Worm (Caenorhabditis elegans) whole organism, mixed stage, embryonic: ENCODE results near the gene ZK632.9.

Experiments
- M03D4.4 ChIP-seq: sonication (generic microtip); optimal IDR thresholded peaks from 2 replicates; lab custom pipeline; 2017; ENCODE audit warnings: mild to moderate bottlenecking, missing genetic modification characterization, missing compliant biosample characterization
- blmp-1 ChIP-seq: fragments of 150-350 bp; optimal IDR thresholded peaks from 2 replicates; lab custom pipeline; 2014; ENCODE audit warnings: missing biosample characterization, missing genetic modification characterization
- ceh-39 ChIP-seq: fragments of 150-350 bp; optimal IDR thresholded peaks from 2 replicates; lab custom pipeline; 2014; ENCODE audit warnings: missing biosample characterization, missing genetic modification characterization
- ceh-83 ChIP-seq: fragments of 200-800 bp; sonication (Bioruptor generic); optimal IDR thresholded peaks from 2 replicates; lab custom pipeline; 2018; ENCODE audit warnings: mild to moderate bottlenecking, missing genetic modification characterization, missing compliant biosample characterization
- ces-1 ChIP-seq: fragments of 150-350 bp; optimal IDR thresholded peaks from 2 replicates; lab custom pipeline; 2014; ENCODE audit warnings: missing biosample characterization, missing genetic modification reagents, missing genetic modification characterization
- cnd-1 ChIP-seq: fragments of 200-800 bp; sonication (Bioruptor generic); optimal IDR thresholded peaks from 2 replicates; lab custom pipeline; 2018; ENCODE audit warnings: mild to moderate bottlenecking, missing genetic modification characterization, missing compliant biosample characterization
- elt-1 ChIP-seq: sonication (generic microtip); optimal IDR thresholded peaks from 2 replicates; lab custom pipeline; 2017; ENCODE audit warnings: missing genetic modification characterization, mild to moderate bottlenecking, missing compliant biosample characterization, antibody characterized with exemption, moderate library complexity, borderline replicate concordance; ENCODE audit not compliant: insufficient read depth
- elt-3 ChIP-seq: fragments of 150-350 bp; optimal IDR thresholded peaks from 2 replicates; lab custom pipeline; 2014; ENCODE audit warnings: missing biosample characterization, missing genetic modification characterization
- flh-1 ChIP-seq: fragments of 200-800 bp; sonication (Bioruptor generic); optimal IDR thresholded peaks from 2 replicates; lab custom pipeline; 2018; ENCODE audit warnings: mild to moderate bottlenecking, missing genetic modification characterization, moderate library complexity, missing compliant biosample characterization
- ham-2 ChIP-seq: fragments of 200-800 bp; sonication (Bioruptor generic); optimal IDR thresholded peaks from 2 replicates; lab custom pipeline; 2018; ENCODE audit warnings: mild to moderate bottlenecking, missing genetic modification characterization, missing compliant biosample characterization
- hlh-1 ChIP-seq: fragments of 150-350 bp; optimal IDR thresholded peaks from 2 replicates; lab custom pipeline; 2014; ENCODE audit warnings: missing biosample characterization, missing genetic modification reagents, missing genetic modification characterization
- lin-13 ChIP-seq: fragments of 150-350 bp; optimal IDR thresholded peaks from 2 replicates; lab custom pipeline; 2014; ENCODE audit warnings: missing biosample characterization, missing genetic modification characterization
- lin-32 ChIP-seq: fragments of 200-800 bp; sonication (Bioruptor generic); optimal IDR thresholded peaks from 2 replicates; lab custom pipeline; 2018; ENCODE audit warnings: mild to moderate bottlenecking, missing genetic modification characterization, missing compliant biosample characterization
- lsy-2 ChIP-seq: fragments of 150-350 bp; optimal IDR thresholded peaks from 2 replicates; lab custom pipeline; 2014; ENCODE audit warnings: missing biosample characterization, missing genetic modification characterization
- mab-5 ChIP-seq: fragments of 150-350 bp; optimal IDR thresholded peaks from 2 replicates; lab custom pipeline; 2014; ENCODE audit warnings: missing biosample characterization, missing genetic modification characterization
- mep-1 ChIP-seq: fragments of 150-350 bp; optimal IDR thresholded peaks from 2 replicates; lab custom pipeline; 2017; ENCODE audit warnings: missing biosample characterization, missing genetic modification reagents, missing genetic modification characterization, inconsistent platforms
- mls-2 ChIP-seq: sonication (generic microtip); optimal IDR thresholded peaks from 2 replicates; lab custom pipeline; 2016; ENCODE audit warnings: mild to moderate bottlenecking, missing genetic modification characterization, moderate library complexity, missing compliant biosample characterization
- nhr-2 ChIP-seq: fragments of 150-350 bp; optimal IDR thresholded peaks from 2 replicates; lab custom pipeline; 2014; ENCODE audit warnings: missing biosample characterization, missing genetic modification characterization
- nhr-237 ChIP-seq: fragments of 150-350 bp; optimal IDR thresholded peaks from 2 replicates; lab custom pipeline; 2014; ENCODE audit warnings: missing biosample characterization, missing genetic modification characterization
- nhr-28 ChIP-seq: fragments of 150-350 bp; optimal IDR thresholded peaks from 2 replicates; lab custom pipeline; 2014; ENCODE audit warnings: missing biosample characterization, missing genetic modification characterization
- nhr-76 ChIP-seq: sonication (generic microtip); optimal IDR thresholded peaks from 2 replicates; lab custom pipeline; 2017; ENCODE audit warnings: missing biosample characterization, missing genetic modification characterization
- pha-4 ChIP-seq: fragments of 150-350 bp; optimal IDR thresholded peaks from 2 replicates; lab custom pipeline; 2018; ENCODE audit warnings: missing biosample characterization, missing genetic modification reagents, missing genetic modification characterization
- sem-2 ChIP-seq: fragments of 200-800 bp; sonication (Bioruptor generic); optimal IDR thresholded peaks from 2 replicates; lab custom pipeline; 2018; ENCODE audit warnings: mild to moderate bottlenecking, missing genetic modification characterization, missing compliant biosample characterization
- sptf-1 ChIP-seq: sonication (generic microtip); optimal IDR thresholded peaks from 2 replicates; lab custom pipeline; 2017; ENCODE audit warnings: mild to moderate bottlenecking, missing genetic modification characterization, moderate library complexity, missing compliant biosample characterization
- tbx-8 ChIP-seq: fragments of 200-800 bp; sonication (Bioruptor generic); optimal IDR thresholded peaks from 2 replicates; lab custom pipeline; 2018; ENCODE audit warnings: mild to moderate bottlenecking, missing genetic modification characterization, moderate library complexity, missing compliant biosample characterization
- unc-120 ChIP-seq: sonication (generic microtip); optimal IDR thresholded peaks from 2 replicates; lab custom pipeline; 2017; ENCODE audit warnings: missing genetic modification characterization, missing compliant biosample characterization; ENCODE audit not compliant: poor library complexity, severe bottlenecking
- unc-39 ChIP-seq: fragments of 150-350 bp; optimal IDR thresholded peaks from 2 replicates; lab custom pipeline; 2014; ENCODE audit warnings: missing biosample characterization, missing genetic modification characterization
- ztf-11 ChIP-seq: fragments of 150-350 bp; optimal IDR thresholded peaks from 2 replicates; lab custom pipeline; 2014; ENCODE audit warnings: missing biosample characterization, missing genetic modification characterization

Gene ZK632.9

ce11 chrIII:9825073-9825828 is at the start of gene ZK632.9:
ZK632.9 (minus strand) TSS chrIII:9825432.
- TF ChIP-seq nhr-237 (tag; lab: Kevin White, UChicago) (no peak), ztf-11 (tag; lab: Kevin White, UChicago) (no peak), hlh-1 (tag; lab: Kevin White, UChicago) (no peak), mep-1 (no peak), unc-39 (tag; lab: Kevin White, UChicago) (no peak)

ce11 chrIII:9874515-9874914 is 49.3 kb upstream of the ZK632.9 start:
- TF ChIP-seq sem-2 (GFP tag; lab: Kevin White, UChicago) (no peak), unc-120 (tag; lab: Kevin White, UChicago) (no peak), pha-4 (tag; lab: Kevin White, UChicago) (no peak), mls-2 (no peak), cnd-1 (no peak), flh-1 (GFP tag; lab: Kevin White, UChicago) (no peak), nhr-237 (tag; lab: Kevin White, UChicago) (no peak), nhr-28 (tag; lab: Kevin White, UChicago) (no peak), ham-2 (GFP tag; lab: Kevin White, UChicago) (no peak), lsy-2 (no peak), elt-3 (tag; lab: Kevin White, UChicago) (no peak), tbx-8 (no peak), nhr-2 (no peak), ztf-11 (tag; lab: Kevin White, UChicago) (no peak), mep-1 (no peak), lin-32 (GFP tag; lab: Kevin White, UChicago) (no peak), blmp-1 (tag; lab: Kevin White, UChicago) (no peak), ceh-83 (GFP tag; lab: Kevin White, UChicago) (no peak)
- TF ChIP-seq, all 35 proteins: peak for 0

- no peak for TF ChIP-seq sem-2 (GFP tag; lab: Kevin White, UChicago)
- no peak for TF ChIP-seq lsy-2
- no peak for TF ChIP-seq unc-39 (tag; lab: Kevin White, UChicago)
These were observed 45.8 kb upstream of the ZK632.9 start, which contains the start of gene ZK757.1 for ce11 chrIII:9871032-9871431. ZK757.1 (minus strand) TSS chrIII:9871132.

ce11 chrIII:9867780-9868503 is 42.7 kb upstream of the ZK632.9 start, which contains the start of gene dhhc-4:
dhhc-4 (minus strand) TSS chrIII:9867792.
- TF ChIP-seq mls-2 (no peak), ceh-39 (tag; lab: Kevin White, UChicago) (no peak), mab-5 (tag; lab: Kevin White, UChicago) (peak; percentile 26), elt-1 (tag; lab: Kevin White, UChicago) (no peak), hlh-1 (tag; lab: Kevin White, UChicago) (no peak), sptf-1 (tag; lab: Kevin White, UChicago) (peak; percentile 25), ceh-83 (GFP tag; lab: Kevin White, UChicago) (peak; percentile 9), lin-13 (peak; percentile 6), ztf-11 (tag; lab: Kevin White, UChicago) (no peak), lsy-2 (peak; percentile 48), mep-1 (peak; percentile 52), nhr-76 (tag; lab: Kevin White, UChicago) (no peak)
- TF ChIP-seq, all 35 proteins: peak for 6

- TF ChIP-seq ztf-11 (tag; lab: Kevin White, UChicago) (no peak), unc-120 (tag; lab: Kevin White, UChicago) (no peak), ceh-83 (GFP tag; lab: Kevin White, UChicago) (no peak), ces-1 (peak; percentile 94), M03D4.4 (tag; lab: Kevin White, UChicago) (no peak), sptf-1 (tag; lab: Kevin White, UChicago) (no peak)
These were observed 42.1 kb upstream of the ZK632.9 start for ce11 chrIII:9867352-9867751.
